Fruit fly (Drosophila melanogaster): ENCODE measurements around the gene Rpt6R.

The Rpt6R gene

DNA sequence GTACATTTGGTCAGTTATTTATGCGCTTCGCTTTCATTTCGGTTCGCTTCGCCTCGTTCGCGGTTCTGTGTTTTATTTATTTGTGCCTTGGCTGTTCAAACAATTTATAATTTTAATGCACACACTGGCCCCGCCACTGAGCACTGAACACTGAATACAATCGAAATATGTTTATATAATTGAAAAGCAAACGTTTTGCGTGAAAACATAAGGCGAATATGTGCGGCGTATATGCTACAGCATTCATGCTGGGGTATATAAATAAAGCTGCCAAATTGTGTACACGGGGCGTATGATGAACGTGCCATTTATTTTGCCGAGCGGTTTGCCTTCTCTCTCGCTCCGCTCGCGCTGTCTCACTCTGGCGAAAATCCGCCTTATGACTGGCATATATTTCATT is 46.6 kb downstream of the Rpt6R start:
- TF ChIP-seq CG12768 (GFP tag; optimal IDR thresholded peaks at IDR 0.05): no peak
- TF ChIP-seq cic (GFP tag; optimal IDR thresholded peaks at IDR 0.05): no peak
- no peak for TF ChIP-seq CG1620 (GFP tag; optimal IDR thresholded peaks at IDR 0.05)
- no peak for TF ChIP-seq Mnt (GFP tag; optimal IDR thresholded peaks at IDR 0.05)
- no peak for TF ChIP-seq toe (GFP tag; optimal IDR thresholded peaks at IDR 0.05)
- TF ChIP-seq Clk (GFP tag; optimal IDR thresholded peaks at IDR 0.05): no peak
- no peak for TF ChIP-seq CG14711 (tag; optimal IDR thresholded peaks at IDR 0.05)
- no peak for TF ChIP-seq CG5204 (GFP tag; optimal IDR thresholded peaks at IDR 0.05)
- no peak for TF ChIP-seq Crg-1 (GFP tag; optimal IDR thresholded peaks at IDR 0.05)
- TF ChIP-seq pad (GFP tag; optimal IDR thresholded peaks at IDR 0.05): no peak
- TF ChIP-seq cnc (optimal IDR thresholded peaks at IDR 0.05): no peak
- no peak for TF ChIP-seq bab1 (GFP tag; optimal IDR thresholded peaks at IDR 0.05)
- TF ChIP-seq tj (GFP tag; optimal IDR thresholded peaks at IDR 0.05): no peak
- TF ChIP-seq Hr96 (GFP tag; optimal IDR thresholded peaks at IDR 0.05): no peak

DNA sequence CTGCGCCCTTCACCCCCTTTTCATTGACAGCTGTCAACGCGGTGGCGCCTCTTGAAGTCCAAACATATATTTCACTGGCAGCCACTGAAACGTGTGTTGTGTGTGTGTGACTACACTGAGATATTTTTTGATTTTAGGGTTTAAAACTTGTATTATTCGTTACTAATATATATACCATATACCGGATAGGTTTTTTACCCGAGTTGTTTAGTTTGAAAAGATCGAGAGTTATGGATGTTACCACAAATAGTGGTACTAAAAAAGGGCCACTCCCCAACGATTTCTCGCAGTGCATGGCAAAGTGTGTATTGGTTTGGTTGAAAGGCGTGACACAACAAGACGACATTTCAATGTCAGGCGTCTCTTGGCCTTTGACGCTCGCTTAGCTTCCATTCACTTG is 47.1 kb downstream of the Rpt6R start:
- no peak for TF ChIP-seq Crg-1 (GFP tag; optimal IDR thresholded peaks at IDR 0.05)
- no peak for TF ChIP-seq CG5204 (GFP tag; optimal IDR thresholded peaks at IDR 0.05)
- no peak for TF ChIP-seq CG33017 (tag; optimal IDR thresholded peaks at IDR 0.05)
- TF ChIP-seq CG12768 (GFP tag; optimal IDR thresholded peaks at IDR 0.05): no peak
- TF ChIP-seq CG7101 (tag; optimal IDR thresholded peaks at IDR 0.05): no peak
- no peak for TF ChIP-seq ovo (GFP tag; optimal IDR thresholded peaks at IDR 0.05)
- TF ChIP-seq Clk (GFP tag; optimal IDR thresholded peaks at IDR 0.05): no peak
- TF ChIP-seq kay (GFP tag; ENCODE audit: borderline replicate concordance): no peak
- TF ChIP-seq cnc (optimal IDR thresholded peaks at IDR 0.05): no peak
- no peak for TF ChIP-seq CG7045 (GFP tag; optimal IDR thresholded peaks at IDR 0.05)
- no peak for TF ChIP-seq Hr96 (GFP tag; optimal IDR thresholded peaks at IDR 0.05)
- TF ChIP-seq Mnt (GFP tag; optimal IDR thresholded peaks at IDR 0.05): no peak
- TF ChIP-seq pad (GFP tag; optimal IDR thresholded peaks at IDR 0.05): no peak

DNA sequence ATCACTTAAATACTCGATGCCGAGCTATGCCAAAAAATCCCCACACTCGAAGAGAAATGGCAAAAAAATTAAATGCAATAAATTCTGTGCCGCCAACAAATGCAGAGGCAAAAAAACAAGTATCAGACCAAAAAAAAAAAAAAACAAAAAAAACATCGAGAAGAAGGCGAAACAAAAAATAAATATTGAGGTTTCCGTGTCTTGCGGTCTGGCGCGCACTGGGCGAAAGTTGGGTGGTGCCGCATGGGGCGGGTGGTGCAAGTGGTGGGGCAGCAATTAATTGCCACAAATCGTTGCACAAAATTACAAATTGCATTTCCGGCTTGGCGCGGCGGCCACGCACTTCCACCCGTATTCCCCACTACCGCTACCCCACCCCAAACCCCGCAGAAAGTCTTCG is 49.1 kb downstream of the Rpt6R start:
- TF ChIP-seq CG5204 (GFP tag; optimal IDR thresholded peaks at IDR 0.05) (no peak), CG7045 (GFP tag; optimal IDR thresholded peaks at IDR 0.05) (no peak), CG14711 (tag; optimal IDR thresholded peaks at IDR 0.05) (no peak), pad (GFP tag; optimal IDR thresholded peaks at IDR 0.05) (no peak), Clk (GFP tag; optimal IDR thresholded peaks at IDR 0.05) (no peak), CG1620 (GFP tag; optimal IDR thresholded peaks at IDR 0.05) (no peak), Crg-1 (GFP tag; optimal IDR thresholded peaks at IDR 0.05) (no peak), toe (GFP tag; optimal IDR thresholded peaks at IDR 0.05) (no peak), Mnt (GFP tag; optimal IDR thresholded peaks at IDR 0.05) (no peak), bab1 (GFP tag; optimal IDR thresholded peaks at IDR 0.05) (no peak)

Measured in whole organism, adult.